Worm (Caenorhabditis elegans) whole organism, late embryonic: Measurements from ENCODE around the gene wrt-8.
"Not testable (repeated sequence)": the region's sequence is repeated elsewhere in the genome, so short reads cannot be mapped to it uniquely, and the experiment has no call there.

Experiments
- C08G9.2 ChIP-seq: sonication (generic microtip); optimal IDR thresholded peaks from 2 replicates; lab custom pipeline; 2016; ENCODE audit warnings: mild to moderate bottlenecking, missing genetic modification characterization, moderate library complexity, missing compliant biosample characterization
- C38D4.7 ChIP-seq: fragments of 200-800 bp; sonication (Bioruptor generic); optimal IDR thresholded peaks from 2 replicates; lab custom pipeline; 2018; ENCODE audit warnings: mild to moderate bottlenecking, missing genetic modification characterization, moderate library complexity, missing compliant biosample characterization
- K09A11.1 ChIP-seq: sonication (generic microtip); optimal IDR thresholded peaks from 2 replicates; lab custom pipeline; 2017; ENCODE audit warnings: antibody characterized with exemption, mild to moderate bottlenecking, missing genetic modification characterization, missing compliant biosample characterization; ENCODE audit not compliant: insufficient read depth
- ahr-1 ChIP-seq: sonication (generic microtip); optimal IDR thresholded peaks from 2 replicates; lab custom pipeline; 2016; ENCODE audit warnings: missing genetic modification characterization, missing compliant biosample characterization
- ama-1 ChIP-seq: fragments of 150-350 bp; optimal IDR thresholded peaks from 2 replicates; lab custom pipeline; 2014
- ceh-22 ChIP-seq: sonication (generic microtip); optimal IDR thresholded peaks from 2 replicates; lab custom pipeline; 2017; ENCODE audit warnings: missing biosample characterization, missing genetic modification characterization
- ceh-24 ChIP-seq: sonication (generic microtip); optimal IDR thresholded peaks from 2 replicates; lab custom pipeline; 2016; ENCODE audit warnings: mild to moderate bottlenecking, missing genetic modification characterization, missing compliant biosample characterization
- ceh-31 ChIP-seq: sonication (generic microtip); optimal IDR thresholded peaks from 2 replicates; lab custom pipeline; 2016; ENCODE audit warnings: missing genetic modification characterization, missing compliant biosample characterization
- ceh-9 ChIP-seq: sonication (generic microtip); optimal IDR thresholded peaks from 2 replicates; lab custom pipeline; 2016; ENCODE audit warnings: mild to moderate bottlenecking, missing genetic modification characterization, inconsistent platforms, missing compliant biosample characterization
- dve-1 ChIP-seq: sonication (generic microtip); optimal IDR thresholded peaks from 2 replicates; lab custom pipeline; 2017; ENCODE audit warnings: antibody characterized with exemption, mild to moderate bottlenecking, missing genetic modification characterization, missing compliant biosample characterization
- elt-2 ChIP-seq: sonication (generic microtip); optimal IDR thresholded peaks from 2 replicates; lab custom pipeline; 2016; ENCODE audit warnings: missing genetic modification reagents, missing genetic modification characterization, missing compliant biosample characterization
- elt-4 ChIP-seq: sonication (generic microtip); optimal IDR thresholded peaks from 2 replicates; lab custom pipeline; 2016; ENCODE audit warnings: missing genetic modification characterization, missing compliant biosample characterization
- fkh-10 ChIP-seq: fragments of 150-350 bp; optimal IDR thresholded peaks from 2 replicates; lab custom pipeline; 2014; ENCODE audit warnings: missing biosample characterization, missing genetic modification reagents, missing genetic modification characterization
- fkh-6 ChIP-seq: sonication (generic microtip); optimal IDR thresholded peaks from 2 replicates; lab custom pipeline; 2016; ENCODE audit warnings: missing genetic modification characterization, missing compliant biosample characterization
- gmeb-2 ChIP-seq: sonication (generic microtip); optimal IDR thresholded peaks from 2 replicates; lab custom pipeline; 2016; ENCODE audit warnings: missing genetic modification characterization, inconsistent platforms, missing compliant biosample characterization
- hlh-13 ChIP-seq: fragments of 200-800 bp; sonication (Bioruptor generic); optimal IDR thresholded peaks from 2 replicates; lab custom pipeline; 2018; ENCODE audit warnings: mild to moderate bottlenecking, missing genetic modification characterization, missing compliant biosample characterization
- hlh-30 ChIP-seq: sonication (generic microtip); optimal IDR thresholded peaks from 2 replicates; lab custom pipeline; 2017; ENCODE audit warnings: antibody characterized with exemption, missing genetic modification characterization, missing compliant biosample characterization; ENCODE audit not compliant: insufficient read depth
- hlh-8 ChIP-seq: sonication (generic microtip); optimal IDR thresholded peaks from 2 replicates; lab custom pipeline; 2016; ENCODE audit warnings: missing genotype, missing genetic modification characterization, missing compliant biosample characterization
- lin-11 ChIP-seq: fragments of 200-800 bp; sonication (Bioruptor generic); optimal IDR thresholded peaks from 2 replicates; lab custom pipeline; 2018; ENCODE audit warnings: mild to moderate bottlenecking, missing genetic modification characterization, missing compliant biosample characterization
- madf-2 ChIP-seq: sonication (generic microtip); optimal IDR thresholded peaks from 2 replicates; lab custom pipeline; 2017; ENCODE audit warnings: missing genetic modification characterization, missing compliant biosample characterization
- mec-3 ChIP-seq: sonication (generic microtip); optimal IDR thresholded peaks from 2 replicates; lab custom pipeline; 2016; ENCODE audit warnings: borderline replicate concordance, missing genetic modification characterization, missing compliant biosample characterization
- nfya-1 ChIP-seq: sonication (generic microtip); optimal IDR thresholded peaks from 2 replicates; lab custom pipeline; 2017; ENCODE audit warnings: missing genetic modification characterization, mild to moderate bottlenecking, missing compliant biosample characterization, antibody characterized with exemption, moderate library complexity
- nhr-232 ChIP-seq: sonication (generic microtip); optimal IDR thresholded peaks from 2 replicates; lab custom pipeline; 2016; ENCODE audit warnings: missing genetic modification characterization, missing compliant biosample characterization
- npax-4 ChIP-seq: sonication (generic microtip); optimal IDR thresholded peaks from 2 replicates; lab custom pipeline; 2016; ENCODE audit warnings: missing genetic modification characterization, missing compliant biosample characterization
- pag-3 ChIP-seq: sonication (generic microtip); optimal IDR thresholded peaks from 2 replicates; lab custom pipeline; 2016; ENCODE audit warnings: missing compliant biosample characterization, missing genetic modification characterization, borderline replicate concordance
- pat-9 ChIP-seq: fragments of 200-800 bp; sonication (Bioruptor generic); optimal IDR thresholded peaks from 2 replicates; lab custom pipeline; 2018; ENCODE audit warnings: mild to moderate bottlenecking, missing genetic modification characterization, moderate library complexity, missing compliant biosample characterization
- pax-1 ChIP-seq: fragments of 150-350 bp; optimal IDR thresholded peaks from 2 replicates; lab custom pipeline; 2014; ENCODE audit warnings: missing biosample characterization, missing genetic modification characterization
- pha-2 ChIP-seq: sonication (generic microtip); optimal IDR thresholded peaks from 2 replicates; lab custom pipeline; 2017; ENCODE audit warnings: mild to moderate bottlenecking, missing genetic modification characterization, missing compliant biosample characterization
- pqm-1 ChIP-seq: sonication (generic microtip); optimal IDR thresholded peaks from 2 replicates; lab custom pipeline; 2016; ENCODE audit warnings: missing genetic modification characterization, missing compliant biosample characterization
- pros-1 ChIP-seq: fragments of 150-350 bp; optimal IDR thresholded peaks from 2 replicates; lab custom pipeline; 2014; ENCODE audit warnings: missing biosample characterization, missing genetic modification reagents, missing genetic modification characterization
- rnt-1 ChIP-seq: sonication (generic microtip); optimal IDR thresholded peaks from 2 replicates; lab custom pipeline; 2016; ENCODE audit warnings: missing genetic modification characterization, missing compliant biosample characterization
- sdc-2 ChIP-seq: sonication (generic microtip); optimal IDR thresholded peaks from 2 replicates; lab custom pipeline; 2016; ENCODE audit warnings: missing genotype, missing genetic modification characterization, missing compliant biosample characterization
- sox-4 ChIP-seq: sonication (generic microtip); optimal IDR thresholded peaks from 2 replicates; lab custom pipeline; 2017; ENCODE audit warnings: mild to moderate bottlenecking, missing genetic modification characterization, inconsistent platforms, missing compliant biosample characterization
- syd-9 ChIP-seq: sonication (generic microtip); optimal IDR thresholded peaks from 2 replicates; lab custom pipeline; 2016; ENCODE audit warnings: mild to moderate bottlenecking, missing genetic modification characterization, moderate library complexity, missing compliant biosample characterization
- tbx-2 ChIP-seq: sonication (generic microtip); optimal IDR thresholded peaks from 2 replicates; lab custom pipeline; 2016; ENCODE audit warnings: missing genetic modification characterization, missing compliant biosample characterization
- unc-3 ChIP-seq, 2 experiments: fragments of 200-800 bp in 1 of 2; sonication (Bioruptor generic) in 1 of 2; sonication (generic microtip) in 1 of 2; conservative IDR thresholded peaks in 1 of 2; optimal IDR thresholded peaks in 1 of 2; 2 replicates each; pipeline versions ENCODE4 v1.3.6 to Lab custom; 2016 to 2022; ENCODE audit warnings: missing compliant biosample characterization in 2 of 2, missing genetic modification characterization in 2 of 2, missing genetic modification reagents in 1 of 2
- unc-86 ChIP-seq: sonication (generic microtip); optimal IDR thresholded peaks from 2 replicates; lab custom pipeline; 2016; ENCODE audit warnings: missing genetic modification characterization, missing compliant biosample characterization

Gene wrt-8

DNA sequence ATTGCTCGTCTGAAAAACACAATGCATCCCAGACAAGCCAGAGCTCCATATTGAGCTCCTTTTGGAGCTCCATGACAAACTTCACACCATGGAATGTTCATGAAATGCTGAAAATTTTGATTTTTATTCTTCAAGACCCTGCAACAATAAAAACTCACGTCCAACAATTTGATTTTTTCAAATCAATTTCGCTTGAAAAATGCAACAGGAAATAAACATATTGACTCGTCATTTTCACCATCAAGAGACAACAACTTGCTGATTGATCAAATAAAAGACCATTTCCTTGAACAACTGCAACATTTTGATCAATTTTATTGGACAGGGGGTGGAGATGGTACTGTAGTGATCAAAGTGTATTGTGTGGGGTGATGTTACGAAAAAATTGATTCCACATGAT lies 25.3 kb upstream of the wrt-8 start, which contains the start of gene nhr-269:
TSS of gene nhr-269 (minus strand) at position 101 of the 400 bp plus-strand sequence.
- TF ChIP-seq ama-1: no peak
- no peak for TF ChIP-seq ceh-22
- no peak for TF ChIP-seq fkh-10 (GFP tag; lab: Kevin White, UChicago)
- TF ChIP-seq ceh-24 (tag; lab: Kevin White, UChicago): no peak
- no peak for TF ChIP-seq elt-4 (tag; lab: Kevin White, UChicago)
- no peak for TF ChIP-seq C38D4.7 (GFP tag; lab: Kevin White, UChicago)
- TF ChIP-seq fkh-6: no peak
- no peak for TF ChIP-seq tbx-2 (tag; lab: Kevin White, UChicago)
- TF ChIP-seq elt-2 (tag; lab: Kevin White, UChicago): no peak
- no peak for TF ChIP-seq pqm-1 (tag; lab: Kevin White, UChicago)
- TF ChIP-seq hlh-30: no peak

DNA sequence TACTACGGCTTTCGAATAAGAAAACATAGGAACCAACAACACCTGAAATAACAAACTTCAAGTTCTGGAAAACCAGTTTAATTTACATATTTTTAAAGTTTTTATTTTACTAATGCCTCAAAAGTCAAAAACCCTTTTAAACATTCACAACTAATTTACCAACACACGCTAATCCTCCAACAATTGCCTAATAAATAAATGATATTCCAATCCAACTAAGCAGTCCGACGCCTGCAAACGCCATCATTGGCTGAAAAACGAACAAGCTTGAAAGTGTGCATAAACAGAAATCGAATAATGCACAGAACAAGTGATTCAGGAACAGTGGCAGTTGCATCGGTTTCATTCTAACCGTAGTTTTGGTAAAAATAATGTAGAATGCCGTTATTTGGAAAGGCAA lies 23.4 kb upstream of the wrt-8 start:
- TF ChIP-seq fkh-6 (no peak), pat-9 (tag; lab: Kevin White, UChicago) (no peak), pag-3 (tag; lab: Kevin White, UChicago) (no peak), mec-3 (tag; lab: Kevin White, UChicago) (no peak), C38D4.7 (GFP tag; lab: Kevin White, UChicago) (no peak), dve-1 (tag; lab: Kevin White, UChicago) (no peak), pha-2 (tag; lab: Kevin White, UChicago) (no peak), elt-2 (tag; lab: Kevin White, UChicago) (no peak), nhr-232 (tag; lab: Kevin White, UChicago) (no peak), rnt-1 (tag; lab: Kevin White, UChicago) (no peak), hlh-8 (tag; lab: Kevin White, UChicago) (no peak), ceh-24 (tag; lab: Kevin White, UChicago) (no peak), nfya-1 (tag; lab: Kevin White, UChicago) (no peak)

DNA sequence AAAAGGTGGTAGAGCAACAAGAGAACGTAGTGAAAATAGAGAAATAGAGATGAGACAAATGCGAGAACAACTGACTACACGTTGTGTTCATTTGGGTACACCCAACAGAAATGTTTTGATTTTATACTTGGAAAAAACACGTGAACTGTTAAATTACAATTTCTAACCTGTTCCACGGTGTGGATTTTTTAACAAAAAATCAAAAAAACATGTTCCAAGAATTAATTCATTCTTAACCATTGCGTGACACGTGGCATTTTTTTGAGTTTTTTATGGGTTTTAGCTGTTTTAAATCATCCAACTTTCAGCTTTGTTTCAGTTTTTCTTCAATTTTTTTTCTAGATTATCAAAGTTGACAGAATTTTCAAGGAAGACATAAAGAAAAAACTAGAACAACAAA lies 17.0 kb upstream of the wrt-8 start, which contains the start of gene ech-1.1:
TSS of gene ech-1.1 (minus strand) at position 101 of the 400 bp plus-strand sequence.
- TF ChIP-seq unc-3 (GFP tag; conservative IDR thresholded peaks at IDR 0.05; lab: Robert Waterston, UW); unc-3 (tag; optimal IDR thresholded peaks at IDR 0.05; lab: Kevin White, UChicago); ceh-24 (tag; lab: Kevin White, UChicago); madf-2 (tag; lab: Kevin White, UChicago): not testable (repeated sequence)

DNA sequence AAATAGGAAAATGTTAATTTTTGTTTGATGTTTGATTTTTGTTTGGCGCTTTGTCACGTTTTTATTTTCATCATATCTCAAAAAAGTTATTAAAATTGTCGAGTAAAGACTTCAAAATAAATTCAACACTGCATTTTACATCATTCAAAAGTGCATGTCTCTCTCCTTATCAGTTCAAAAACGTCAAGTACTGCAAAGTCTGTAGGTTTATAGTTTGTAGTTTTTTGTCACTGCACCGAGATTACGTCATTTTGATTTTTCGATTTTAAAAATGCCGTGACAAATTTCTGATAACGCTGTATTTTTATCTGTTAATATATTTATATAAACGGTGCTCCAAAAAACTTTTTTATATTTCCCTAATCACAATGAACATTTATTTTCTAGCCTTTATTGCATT lies 10.3 kb upstream of the wrt-8 start, which contains the start of gene C29F3.7:
TSS of gene C29F3.7 (plus strand) at position 254 of the 400 bp plus-strand sequence.
- TF ChIP-seq elt-2 (tag; lab: Kevin White, UChicago) (peak; percentile 62), sdc-2 (no peak), ahr-1 (tag; lab: Kevin White, UChicago) (no peak)

DNA sequence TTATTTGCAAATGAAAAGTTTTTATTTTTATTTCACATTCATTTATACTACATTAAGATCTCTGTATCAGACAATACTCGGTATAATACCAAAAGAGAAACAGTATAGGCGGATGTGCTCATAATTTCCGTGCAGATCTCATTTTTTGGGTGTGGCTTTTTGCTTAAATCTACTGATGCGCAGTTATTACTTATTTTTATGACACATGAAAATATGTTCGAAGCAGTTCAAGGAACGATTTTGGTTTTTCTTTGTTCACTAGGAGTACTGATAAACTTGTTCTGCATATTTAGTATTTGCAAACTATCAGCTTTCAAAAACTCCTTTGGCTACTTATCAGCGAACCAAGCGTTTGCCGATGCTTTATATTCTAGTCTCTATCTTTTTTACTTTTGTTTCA lies 8.0 kb upstream of the wrt-8 start, which contains the start of gene srx-58:
TSS of gene srx-58 (plus strand) at position 301 of the 400 bp plus-strand sequence.
- no peak for TF ChIP-seq gmeb-2 (tag; lab: Kevin White, UChicago)
- no peak for TF ChIP-seq hlh-13 (GFP tag; lab: Kevin White, UChicago)
- no peak for TF ChIP-seq sox-4 (tag; lab: Kevin White, UChicago)
- TF ChIP-seq ama-1: no peak
- no peak for TF ChIP-seq pha-2 (tag; lab: Kevin White, UChicago)
- TF ChIP-seq, all 69 proteins: peak for 0

DNA sequence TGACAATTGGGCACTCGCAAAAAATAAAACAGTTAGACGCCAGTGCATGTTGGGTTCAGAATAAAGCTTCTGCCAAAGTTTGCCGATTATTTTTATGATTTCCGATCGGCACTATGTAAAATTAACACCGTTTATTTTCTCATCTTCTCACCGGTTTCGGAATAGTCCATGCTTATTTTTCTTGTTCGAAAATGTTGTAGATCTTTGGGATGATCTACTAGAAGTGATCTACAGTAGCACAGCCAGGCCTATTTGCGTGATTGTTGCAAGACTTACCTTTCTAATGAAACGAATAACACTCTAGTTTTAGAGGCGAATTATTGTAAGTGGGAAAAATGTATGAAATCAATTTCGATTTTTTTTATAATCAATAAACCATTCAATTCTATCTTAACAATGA lies 6.2 kb upstream of the wrt-8 start, which contains the start of gene clec-231:
TSS of gene clec-231 (minus strand) at position 101 of the 400 bp plus-strand sequence.
- TF ChIP-seq lin-11 (tag; lab: Kevin White, UChicago) (no peak), K09A11.1 (no peak), ahr-1 (tag; lab: Kevin White, UChicago) (no peak), sox-4 (tag; lab: Kevin White, UChicago) (no peak), mec-3 (tag; lab: Kevin White, UChicago) (no peak), C08G9.2 (tag; lab: Kevin White, UChicago) (no peak), pax-1 (tag; lab: Kevin White, UChicago) (no peak), ceh-9 (tag; lab: Kevin White, UChicago) (no peak), npax-4 (tag; lab: Kevin White, UChicago) (no peak), pros-1 (tag; lab: Kevin White, UChicago) (no peak), ama-1 (no peak), unc-86 (tag; lab: Kevin White, UChicago) (no peak), ceh-24 (tag; lab: Kevin White, UChicago) (no peak), syd-9 (tag; lab: Kevin White, UChicago) (no peak), hlh-13 (GFP tag; lab: Kevin White, UChicago) (no peak), ceh-31 (tag; lab: Kevin White, UChicago) (no peak)
